Worm (Caenorhabditis elegans) whole organism, L4 larva: Measurements from ENCODE around the gene srbc-76.

Experiments
- D1046.2 ChIP-seq: fragments of 200-800 bp; sonication (Bioruptor generic); IDR thresholded peaks from 2 replicates; pipeline ENCODE4 v1.3.6; 2022; ENCODE audit warnings: missing genetic modification characterization, missing compliant biosample characterization
- ceh-44 ChIP-seq: fragments of 200-800 bp; sonication (Bioruptor generic); IDR thresholded peaks from 2 replicates; pipeline ENCODE4 v1.3.6; 2022; ENCODE audit warnings: missing genetic modification reagents, missing genetic modification characterization, missing compliant biosample characterization
- lin-13 ChIP-seq: fragments of 150-350 bp; optimal IDR thresholded peaks from 2 replicates; lab custom pipeline; 2014; ENCODE audit warnings: missing biosample characterization, missing genetic modification reagents, missing genetic modification characterization
- mdt-29 ChIP-seq: fragments of 200-800 bp; sonication (Bioruptor generic); IDR thresholded peaks from 2 replicates; pipeline ENCODE4 v1.3.6; 2022; ENCODE audit warnings: missing genetic modification reagents, missing genetic modification characterization, missing compliant biosample characterization
- nhr-111 ChIP-seq: fragments of 200-800 bp; sonication (Bioruptor generic); optimal IDR thresholded peaks from 2 replicates; lab custom pipeline; 2018; ENCODE audit warnings: mild to moderate bottlenecking, missing genetic modification characterization, missing compliant biosample characterization
- unc-39 ChIP-seq: sonication (generic microtip); optimal IDR thresholded peaks from 2 replicates; lab custom pipeline; 2017; ENCODE audit warnings: missing biosample characterization, missing genetic modification characterization

DNA sequence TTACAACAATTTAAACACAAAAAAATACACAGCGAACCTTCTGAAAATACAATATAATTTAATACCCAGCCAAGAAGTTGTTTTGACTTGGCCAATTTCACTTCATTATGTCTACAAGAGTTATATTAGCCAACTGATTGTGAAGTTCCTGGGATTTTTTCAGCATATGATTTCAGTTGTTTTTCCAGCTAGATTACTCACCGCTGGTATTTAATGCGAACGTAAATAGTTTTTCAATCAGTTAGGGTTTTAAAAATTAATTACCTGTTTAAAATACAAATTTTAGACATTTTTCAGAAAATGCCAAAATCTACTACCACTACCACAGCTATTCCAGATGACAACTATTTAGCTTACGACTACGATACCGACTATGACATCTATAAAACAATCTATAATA lies 26.5 kb upstream of the srbc-76 start, which contains the start of gene srw-14:
- TF ChIP-seq nhr-111 (GFP tag; lab: Kevin White, UChicago) (no peak), D1046.2 (GFP tag; lab: Robert Waterston, UW) (no peak), ceh-44 (no peak), mdt-29 (GFP tag; lab: Robert Waterston, UW) (no peak), lin-13 (no peak), unc-39 (tag; lab: Kevin White, UChicago) (no peak)
